Fruit fly (Drosophila melanogaster) whole organism, pupa: Measurements from ENCODE around the gene CG14770.

Experiments used
- CG12605 ChIP-seq: fragments of 200-800 bp; sonication (Bioruptor generic); IDR thresholded peaks from 2 replicates; pipeline ENCODE4 v1.3.6; 2022; ENCODE audit warnings: missing biosample characterization, missing genetic modification characterization
- CG32121 ChIP-seq: fragments of 200-800 bp; sonication (Bioruptor generic); IDR thresholded peaks from 2 replicates; pipeline ENCODE4 v1.3.6; 2022; ENCODE audit warnings: missing biosample characterization, missing genetic modification characterization
- CG34367 ChIP-seq: fragments of 200-800 bp; sonication (Bioruptor generic); optimal IDR thresholded peaks from 2 replicates; lab custom pipeline; 2018; ENCODE audit warnings: missing biosample characterization, mild to moderate bottlenecking, missing genetic modification characterization
- Pif1B ChIP-seq: fragments of 200-800 bp; sonication (Bioruptor generic); optimal IDR thresholded peaks from 3 replicates; lab custom pipeline; 2016; ENCODE audit warnings: missing biosample characterization, missing genetic modification characterization
- fd96Ca ChIP-seq: fragments of 200-800 bp; sonication (Bioruptor generic); IDR thresholded peaks from 3 replicates; pipeline ENCODE4 v1.3.6; 2022; ENCODE audit warnings: missing biosample characterization, missing genetic modification characterization

- no peak for TF ChIP-seq Pif1B (GFP tag; lab: Kevin White, UChicago)
- TF ChIP-seq CG32121 (GFP tag; lab: Robert Waterston, UW): no peak
- no peak for TF ChIP-seq CG34367 (tag; lab: Kevin White, UChicago)
- no peak for TF ChIP-seq fd96Ca (GFP tag; lab: Robert Waterston, UW)
- no peak for TF ChIP-seq CG12605 (GFP tag; lab: Robert Waterston, UW)
Observed at dm6 chrX:1381413-1381991, 12.5 kb downstream of the CG14770 start.
